Worm (Caenorhabditis elegans) whole organism, L1 larva: ENCODE data around the gene brap-2.

Experiments used
- egl-27 ChIP-seq, 2 experiments: fragments of 150-350 bp in 1 of 2; sonication (generic microtip); optimal IDR thresholded peaks; 3 replicates each; lab custom pipeline; 2017 to 2018; ENCODE audit warnings: missing biosample characterization in 2 of 2, missing genetic modification characterization in 2 of 2, missing genetic modification reagents in 2 of 2
- fos-1 ChIP-seq: fragments of 150-350 bp; optimal IDR thresholded peaks from 2 replicates; lab custom pipeline; 2014; ENCODE audit warnings: missing biosample characterization, missing genetic modification characterization

DNA sequence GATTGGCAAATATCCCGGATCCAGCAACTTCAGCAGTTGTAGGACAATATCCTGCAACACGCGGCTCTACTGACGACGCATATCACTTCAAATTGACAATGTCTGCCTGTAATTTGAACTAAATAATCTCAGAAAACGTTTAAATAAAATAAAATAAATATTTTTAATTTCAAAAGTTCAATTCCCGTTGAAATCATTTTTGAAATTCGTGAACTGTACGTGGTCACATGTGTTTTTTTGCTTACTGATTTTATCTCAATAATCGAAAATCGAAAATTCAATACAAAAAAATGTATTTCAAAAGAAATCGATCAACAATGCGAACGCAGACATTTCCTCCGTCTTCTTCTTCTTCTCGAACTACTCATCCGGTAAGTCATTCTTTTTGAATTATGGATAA, 44.6 kb upstream of the brap-2 start, which contains the start of gene F07F6.1:
- TF ChIP-seq fos-1 (tag; lab: Kevin White, UChicago) (no peak), egl-27 (tag; optimal IDR thresholded peaks at IDR 0.05; lab: Kevin White, UChicago) (no peak)
